Worm (Caenorhabditis elegans) whole organism, early embryonic: ENCODE results near the gene ins-34.

Experiments used
- F13C5.2 ChIP-seq: sonication (generic microtip); optimal IDR thresholded peaks from 2 replicates; lab custom pipeline; 2017; ENCODE audit warnings: mild to moderate bottlenecking, missing genetic modification characterization, inconsistent platforms, missing compliant biosample characterization
- ama-1 ChIP-seq: fragments of 150-350 bp; optimal IDR thresholded peaks from 2 replicates; lab custom pipeline; 2014
- ets-7 ChIP-seq: sonication (generic microtip); optimal IDR thresholded peaks from 2 replicates; lab custom pipeline; 2016; ENCODE audit warnings: missing genotype, missing genetic modification characterization, missing compliant biosample characterization
- flt-1 ChIP-seq: fragments of 200-800 bp; sonication (Bioruptor generic); IDR thresholded peaks from 2 replicates; pipeline ENCODE4 v1.3.6; 2022; ENCODE audit warnings: missing genetic modification characterization, missing compliant biosample characterization
- hmbx-1 ChIP-seq: sonication (generic microtip); optimal IDR thresholded peaks from 2 replicates; lab custom pipeline; 2016; ENCODE audit warnings: mild to moderate bottlenecking, missing genetic modification characterization, missing compliant biosample characterization
- pes-1 ChIP-seq: fragments of 200-800 bp; sonication (Bioruptor generic); IDR thresholded peaks from 2 replicates; pipeline ENCODE4 v1.3.6; 2022; ENCODE audit warnings: missing genetic modification reagents, missing genetic modification characterization, missing compliant biosample characterization
- tbx-37 ChIP-seq: fragments of 200-800 bp; sonication (Bioruptor generic); conservative IDR thresholded peaks from 2 replicates; pipeline ENCODE4 v1.3.6; 2022; ENCODE audit warnings: missing genetic modification reagents, missing genetic modification characterization, missing compliant biosample characterization

- TF ChIP-seq flt-1 (GFP tag; lab: Robert Waterston, UW) (no peak), tbx-37 (no peak), ama-1 (lab: Kevin White, UChicago) (no peak), pes-1 (GFP tag; lab: Robert Waterston, UW) (no peak), hmbx-1 (no peak), ets-7 (tag; lab: Kevin White, UChicago) (no peak), F13C5.2 (no peak)
Measured at ce11 chrIV:14069760-14070159, 36.6 kb upstream of the ins-34 start, which contains the start of gene lst-4.
